Worm (Caenorhabditis elegans): ENCODE measurements around the gene T25G12.3.

DNA sequence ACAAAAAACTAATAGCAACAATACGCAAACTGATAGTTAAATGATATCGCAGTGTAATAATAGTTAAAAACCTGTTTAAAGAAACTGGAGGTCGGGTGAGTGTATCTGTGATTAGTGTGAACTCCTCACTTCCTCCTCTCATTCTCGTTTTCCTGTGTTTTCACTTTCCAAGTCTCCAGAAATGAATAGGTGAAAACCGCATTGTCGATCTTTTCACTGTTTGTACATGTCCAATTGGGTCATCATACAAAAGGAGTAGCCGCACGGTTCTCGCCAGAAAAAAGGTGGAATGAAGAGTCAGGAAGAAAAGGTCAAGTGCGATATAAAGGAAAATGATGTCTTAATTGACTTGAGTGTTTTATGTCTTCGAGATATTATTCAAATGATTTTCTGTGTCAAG, 19.9 kb upstream of the T25G12.3 start:
- no peak for TF ChIP-seq elt-1 (tag; optimal IDR thresholded peaks at IDR 0.05)
- TF ChIP-seq skn-1 (tag; optimal IDR thresholded peaks at IDR 0.05): no peak
- no peak for TF ChIP-seq nhr-77 (tag; optimal IDR thresholded peaks at IDR 0.05)
- no peak for TF ChIP-seq nhr-25 (tag; optimal IDR thresholded peaks at IDR 0.05)
- no peak for TF ChIP-seq ztf-11 (tag; optimal IDR thresholded peaks at IDR 0.05)
- TF ChIP-seq elt-2 (tag; optimal IDR thresholded peaks at IDR 0.05): no peak
- no peak for TF ChIP-seq aly-2 (tag; optimal IDR thresholded peaks at IDR 0.05)
- TF ChIP-seq snpc-4 (tag; optimal IDR thresholded peaks at IDR 0.05): no peak
